Worm (Caenorhabditis elegans) whole organism, late embryonic: Measurements from ENCODE around the gene gem-4.

Experiments
- F13H6.1 ChIP-seq: sonication (generic microtip); optimal IDR thresholded peaks from 2 replicates; lab custom pipeline; 2016; ENCODE audit warnings: missing genetic modification characterization, missing compliant biosample characterization
- Y22D7AL.16 ChIP-seq: sonication (generic microtip); optimal IDR thresholded peaks from 2 replicates; lab custom pipeline; 2016; ENCODE audit warnings: missing genetic modification characterization, missing compliant biosample characterization
- ama-1 ChIP-seq: fragments of 150-350 bp; optimal IDR thresholded peaks from 2 replicates; lab custom pipeline; 2014
- ceh-2 ChIP-seq: sonication (generic microtip); optimal IDR thresholded peaks from 2 replicates; lab custom pipeline; 2016; ENCODE audit warnings: missing genotype, missing genetic modification characterization, missing compliant biosample characterization
- ceh-34 ChIP-seq: sonication (generic microtip); optimal IDR thresholded peaks from 2 replicates; lab custom pipeline; 2016; ENCODE audit warnings: mild to moderate bottlenecking, missing genetic modification characterization, missing compliant biosample characterization
- dmd-4 ChIP-seq: sonication (generic microtip); optimal IDR thresholded peaks from 2 replicates; lab custom pipeline; 2016; ENCODE audit warnings: borderline replicate concordance, missing genetic modification characterization, missing compliant biosample characterization
- elt-2 ChIP-seq: sonication (generic microtip); optimal IDR thresholded peaks from 2 replicates; lab custom pipeline; 2016; ENCODE audit warnings: missing genetic modification reagents, missing genetic modification characterization, missing compliant biosample characterization
- nhr-11 ChIP-seq: fragments of 150-350 bp; optimal IDR thresholded peaks from 2 replicates; lab custom pipeline; 2014; ENCODE audit warnings: missing biosample characterization, missing genetic modification characterization
- pros-1 ChIP-seq: fragments of 150-350 bp; optimal IDR thresholded peaks from 2 replicates; lab custom pipeline; 2014; ENCODE audit warnings: missing biosample characterization, missing genetic modification reagents, missing genetic modification characterization
- sdc-2 ChIP-seq: sonication (generic microtip); optimal IDR thresholded peaks from 2 replicates; lab custom pipeline; 2016; ENCODE audit warnings: missing genotype, missing genetic modification characterization, missing compliant biosample characterization
- sox-4 ChIP-seq: sonication (generic microtip); optimal IDR thresholded peaks from 2 replicates; lab custom pipeline; 2017; ENCODE audit warnings: mild to moderate bottlenecking, missing genetic modification characterization, inconsistent platforms, missing compliant biosample characterization
- syd-9 ChIP-seq: sonication (generic microtip); optimal IDR thresholded peaks from 2 replicates; lab custom pipeline; 2016; ENCODE audit warnings: mild to moderate bottlenecking, missing genetic modification characterization, moderate library complexity, missing compliant biosample characterization
- unc-42 ChIP-seq: sonication (generic microtip); optimal IDR thresholded peaks from 2 replicates; lab custom pipeline; 2016; ENCODE audit warnings: missing genotype, missing genetic modification characterization, missing compliant biosample characterization
- zip-5 ChIP-seq: sonication (generic microtip); optimal IDR thresholded peaks from 2 replicates; lab custom pipeline; 2016; ENCODE audit warnings: missing genetic modification characterization, missing compliant biosample characterization

- TF ChIP-seq elt-2: no peak
- no peak for TF ChIP-seq sox-4 (tag; lab: Kevin White, UChicago)
- TF ChIP-seq F13H6.1 (tag; lab: Kevin White, UChicago): no peak
- no peak for TF ChIP-seq sdc-2 (tag; lab: Kevin White, UChicago)
- no peak for TF ChIP-seq nhr-11
- TF ChIP-seq pros-1 (tag; lab: Kevin White, UChicago): no peak
- no peak for TF ChIP-seq syd-9 (tag; lab: Kevin White, UChicago)
- no peak for TF ChIP-seq Y22D7AL.16 (tag; lab: Kevin White, UChicago)
- no peak for TF ChIP-seq ceh-34 (tag; lab: Kevin White, UChicago)
- no peak for TF ChIP-seq zip-5 (tag; lab: Kevin White, UChicago)
- TF ChIP-seq ama-1 (lab: Kevin White, UChicago): no peak
- no peak for TF ChIP-seq ceh-2 (tag; lab: Kevin White, UChicago)
- peak; percentile 22 for TF ChIP-seq unc-42 (tag; lab: Kevin White, UChicago)
- TF ChIP-seq dmd-4 (tag; lab: Kevin White, UChicago): no peak
Measured at ce11 chrIV:11795964-11796363, 50.5 kb downstream of the gem-4 start.
